Fruit fly (Drosophila melanogaster) whole organism, embryonic: ENCODE results near the gene CG46311.

Experiments
- Blimp-1 ChIP-seq: fragments of 200-800 bp; sonication (Bioruptor generic); optimal IDR thresholded peaks from 3 replicates; lab custom pipeline; 2018; ENCODE audit warnings: missing biosample characterization, missing genetic modification characterization, mild to moderate bottlenecking, moderate library complexity, missing genetic modification reagents
- C15 ChIP-seq: fragments of 200-800 bp; sonication (Bioruptor generic); IDR thresholded peaks from 3 replicates; pipeline ENCODE4 v1.3.6; 2022; ENCODE audit warnings: missing biosample characterization, missing genetic modification characterization
- CG11456 ChIP-seq: fragments of 200-800 bp; sonication (Bioruptor generic); IDR thresholded peaks from 3 replicates; pipeline ENCODE4 v1.3.6; 2022; ENCODE audit warnings: missing biosample characterization, missing genetic modification characterization
- CG12659 ChIP-seq: fragments of 200-800 bp; sonication (Bioruptor generic); optimal IDR thresholded peaks from 3 replicates; lab custom pipeline; 2017; ENCODE audit warnings: mild to moderate bottlenecking, missing biosample characterization, missing genetic modification reagents, missing genetic modification characterization
- CG13287 ChIP-seq: fragments of 200-800 bp; sonication (Bioruptor generic); IDR thresholded peaks from 2 replicates; pipeline ENCODE4 v1.3.6; 2022; ENCODE audit warnings: missing biosample characterization, missing genetic modification characterization; ENCODE audit not compliant: partially characterized antibody
- CG13775 ChIP-seq: fragments of 200-800 bp; sonication (Bioruptor generic); optimal IDR thresholded peaks from 3 replicates; lab custom pipeline; 2017; ENCODE audit warnings: missing biosample characterization, mild to moderate bottlenecking, missing genetic modification characterization
- CG14014 ChIP-seq: fragments of 200-800 bp; sonication (Bioruptor generic); IDR thresholded peaks from 2 replicates; pipeline ENCODE4 v1.3.6; 2022; ENCODE audit warnings: missing biosample characterization, missing genetic modification characterization
- CG14667 ChIP-seq: fragments of 200-800 bp; sonication (Bioruptor generic); IDR thresholded peaks from 2 replicates; pipeline ENCODE4 v1.3.6; 2022; ENCODE audit warnings: missing biosample characterization, missing genetic modification characterization
- CG18262 ChIP-seq: fragments of 200-800 bp; optimal IDR thresholded peaks from 3 replicates; lab custom pipeline; 2019; ENCODE audit warnings: missing biosample characterization, mild to moderate bottlenecking, missing genetic modification characterization, moderate library complexity
- CG2199 ChIP-seq: fragments of 200-800 bp; sonication (Bioruptor generic); IDR thresholded peaks from 3 replicates; pipeline ENCODE4 v1.3.6; 2022; ENCODE audit warnings: missing biosample characterization, missing genetic modification characterization
- CG30403 ChIP-seq: fragments of 200-800 bp; sonication (Bioruptor generic); optimal IDR thresholded peaks from 3 replicates; lab custom pipeline; 2016; ENCODE audit warnings: missing biosample characterization, missing genetic modification characterization
- CG30431 ChIP-seq: fragments of 200-800 bp; sonication (Bioruptor generic); optimal IDR thresholded peaks from 2 replicates; lab custom pipeline; 2017; ENCODE audit warnings: missing biosample characterization, missing genetic modification characterization
- CG3995 ChIP-seq: fragments of 200-800 bp; sonication (Bioruptor generic); optimal IDR thresholded peaks from 3 replicates; lab custom pipeline; 2016; ENCODE audit warnings: missing biosample characterization, missing genetic modification characterization
- CG6765 ChIP-seq: fragments of 200-800 bp; sonication (Bioruptor generic); optimal IDR thresholded peaks from 3 replicates; lab custom pipeline; 2017; ENCODE audit warnings: missing biosample characterization, mild to moderate bottlenecking, missing genetic modification characterization
- CG9797 ChIP-seq: fragments of 200-800 bp; sonication (Bioruptor generic); optimal IDR thresholded peaks from 3 replicates; lab custom pipeline; 2018; ENCODE audit warnings: missing biosample characterization, mild to moderate bottlenecking, missing genetic modification characterization
- Deaf1 ChIP-seq: fragments of 200-800 bp; optimal IDR thresholded peaks from 3 replicates; lab custom pipeline; 2019; ENCODE audit warnings: missing biosample characterization, mild to moderate bottlenecking, missing genetic modification characterization, moderate library complexity
- Doc2 ChIP-seq: fragments of 200-800 bp; sonication (Bioruptor generic); IDR thresholded peaks from 2 replicates; pipeline ENCODE4 v1.3.6; 2022; ENCODE audit warnings: missing biosample characterization, missing genetic modification characterization
- Dp ChIP-seq: fragments of 200-800 bp; sonication (Bioruptor generic); optimal IDR thresholded peaks from 2 replicates; lab custom pipeline; 2018; ENCODE audit warnings: missing biosample characterization, mild to moderate bottlenecking, missing genetic modification characterization, moderate library complexity
- Ets97D ChIP-seq: fragments of 200-800 bp; sonication (Bioruptor generic); optimal IDR thresholded peaks from 3 replicates; lab custom pipeline; 2016; ENCODE audit warnings: missing biosample characterization, missing genetic modification characterization
- Fer2 ChIP-seq: fragments of 200-800 bp; sonication (Bioruptor generic); optimal IDR thresholded peaks from 2 replicates; lab custom pipeline; 2018; ENCODE audit warnings: missing biosample characterization, mild to moderate bottlenecking, missing genetic modification characterization, moderate library complexity
- Gug ChIP-seq: fragments of 200-800 bp; sonication (Bioruptor generic); IDR thresholded peaks from 4 replicates; pipeline ENCODE4 v1.3.6; 2022; ENCODE audit warnings: missing biosample characterization, missing genetic modification characterization
- HLH3B ChIP-seq: fragments of 200-800 bp; sonication (Bioruptor generic); IDR thresholded peaks from 2 replicates; pipeline ENCODE4 v1.3.6; 2022; ENCODE audit warnings: missing biosample characterization, missing genetic modification characterization
- HLH4C ChIP-seq: fragments of 200-800 bp; sonication (Bioruptor generic); IDR thresholded peaks from 3 replicates; pipeline ENCODE4 v1.3.6; 2022; ENCODE audit warnings: missing biosample characterization, missing genetic modification characterization; ENCODE audit not compliant: partially characterized antibody
- Hmr ChIP-seq: fragments of 200-800 bp; sonication (Bioruptor generic); optimal IDR thresholded peaks from 3 replicates; lab custom pipeline; 2017; ENCODE audit warnings: mild to moderate bottlenecking, missing biosample characterization, missing genetic modification reagents, missing genetic modification characterization
- Hr78 ChIP-seq, 2 experiments: fragments of 200-800 bp in 1 of 2; fragments of >200 bp in 1 of 2; sonication (Bioruptor generic) in 1 of 2; optimal IDR thresholded peaks; 2 replicates each; lab custom pipeline; 2017 to 2019; ENCODE audit warnings: missing biosample characterization in 2 of 2, missing genetic modification characterization in 2 of 2, mild to moderate bottlenecking in 1 of 2, moderate library complexity in 1 of 2
- Myb ChIP-seq: fragments of 200-800 bp; sonication (Bioruptor generic); optimal IDR thresholded peaks from 2 replicates; lab custom pipeline; 2016; ENCODE audit warnings: missing biosample characterization, missing genetic modification characterization
- Pdp1 ChIP-seq, 2 experiments: fragments of 200-800 bp; sonication (Bioruptor generic); optimal IDR thresholded peaks; 3 replicates each; lab custom pipeline; 2016; ENCODE audit warnings: missing biosample characterization in 2 of 2, missing genetic modification characterization in 2 of 2, mild to moderate bottlenecking in 1 of 2, moderate library complexity in 1 of 2
- Rfx ChIP-seq: fragments of 200-800 bp; sonication (Bioruptor generic); IDR thresholded peaks from 2 replicates; pipeline ENCODE4 v1.3.6; 2022; ENCODE audit warnings: missing biosample characterization, missing genetic modification characterization
- Usf ChIP-seq: fragments of 200-800 bp; sonication (Bioruptor generic); optimal IDR thresholded peaks from 2 replicates; lab custom pipeline; 2017; ENCODE audit warnings: missing genotype, missing biosample characterization, missing genetic modification characterization
- Vsx1 ChIP-seq: fragments of 200-800 bp; sonication (Bioruptor generic); optimal IDR thresholded peaks from 2 replicates; lab custom pipeline; 2017; ENCODE audit warnings: missing biosample characterization, mild to moderate bottlenecking, missing genetic modification characterization, missing genetic modification reagents
- amos ChIP-seq: fragments of 200-800 bp; sonication (Bioruptor generic); IDR thresholded peaks from 2 replicates; pipeline ENCODE4 v1.3.6; 2022; ENCODE audit warnings: missing biosample characterization, missing genetic modification characterization; ENCODE audit not compliant: partially characterized antibody
- az2 ChIP-seq: fragments of 200-800 bp; sonication (Bioruptor generic); optimal IDR thresholded peaks from 3 replicates; lab custom pipeline; 2016; ENCODE audit warnings: missing biosample characterization, missing genetic modification characterization
- cg ChIP-seq: fragments of 200-800 bp; sonication (Bioruptor generic); optimal IDR thresholded peaks from 3 replicates; lab custom pipeline; 2019; ENCODE audit warnings: missing biosample characterization, mild to moderate bottlenecking, missing genetic modification characterization, moderate library complexity
- chinmo ChIP-seq: fragments of 200-800 bp; sonication (Bioruptor generic); IDR thresholded peaks from 4 replicates; pipeline ENCODE4 v1.3.6; 2022; ENCODE audit warnings: missing biosample characterization, missing genetic modification characterization; ENCODE audit not compliant: partially characterized antibody
- dmrt99B ChIP-seq: fragments of 200-800 bp; sonication (Bioruptor generic); optimal IDR thresholded peaks from 2 replicates; lab custom pipeline; 2018; ENCODE audit warnings: missing biosample characterization, mild to moderate bottlenecking, missing genetic modification characterization, moderate library complexity
- fd3F ChIP-seq: fragments of 200-800 bp; sonication (Bioruptor generic); optimal IDR thresholded peaks from 2 replicates; lab custom pipeline; 2018; ENCODE audit warnings: missing biosample characterization, mild to moderate bottlenecking, missing genetic modification characterization, moderate library complexity
- grau ChIP-seq: fragments of 200-800 bp; optimal IDR thresholded peaks from 3 replicates; lab custom pipeline; 2019; ENCODE audit warnings: missing biosample characterization, mild to moderate bottlenecking, missing genetic modification characterization, moderate library complexity
- h ChIP-seq: fragments of >200 bp; optimal IDR thresholded peaks from 2 replicates; lab custom pipeline; 2017
- ind ChIP-seq: fragments of 200-800 bp; sonication (Bioruptor generic); optimal IDR thresholded peaks from 3 replicates; lab custom pipeline; 2016; ENCODE audit warnings: missing biosample characterization, missing genetic modification characterization
- kay ChIP-seq: fragments of 200-800 bp; sonication (Bioruptor generic); optimal IDR thresholded peaks from 2 replicates; lab custom pipeline; 2016; ENCODE audit warnings: missing biosample characterization, missing genetic modification characterization
- lola ChIP-seq, 3 experiments: fragments of >200 bp in 2 of 3; fragments of 200-800 bp in 1 of 3; sonication (Bioruptor generic) in 1 of 3; optimal IDR thresholded peaks; 2 replicates each; lab custom pipeline; 2017 to 2019; ENCODE audit warnings: missing biosample characterization in 3 of 3, missing genetic modification characterization in 3 of 3, mild to moderate bottlenecking in 1 of 3, moderate library complexity in 1 of 3
- lov ChIP-seq, 2 experiments: fragments of 200-800 bp in 1 of 2; fragments of >200 bp in 1 of 2; sonication (Bioruptor generic) in 1 of 2; IDR thresholded peaks in 1 of 2; optimal IDR thresholded peaks in 1 of 2; 2 replicates in 1 of 2; 3 replicates in 1 of 2; pipeline versions ENCODE4 v1.3.6 to Lab custom; 2017 to 2022; ENCODE audit warnings: missing biosample characterization in 1 of 2, missing genetic modification characterization in 1 of 2
- maf-S ChIP-seq: fragments of 200-800 bp; sonication (Bioruptor generic); optimal IDR thresholded peaks from 2 replicates; lab custom pipeline; 2016; ENCODE audit warnings: missing biosample characterization, missing genetic modification characterization
- sr ChIP-seq: fragments of 200-800 bp; sonication (Bioruptor generic); IDR thresholded peaks from 3 replicates; pipeline ENCODE4 v1.3.6; 2022; ENCODE audit warnings: missing biosample characterization, missing genetic modification characterization
- tin ChIP-seq: fragments of 200-800 bp; sonication (Bioruptor generic); optimal IDR thresholded peaks from 3 replicates; lab custom pipeline; 2016; ENCODE audit warnings: missing biosample characterization, missing genetic modification characterization
- tup ChIP-seq: fragments of 200-800 bp; sonication (Bioruptor generic); optimal IDR thresholded peaks from 2 replicates; lab custom pipeline; 2016; ENCODE audit warnings: missing biosample characterization, mild to moderate bottlenecking, missing genetic modification characterization, moderate library complexity
- unc-4 ChIP-seq: fragments of 200-800 bp; sonication (Bioruptor generic); IDR thresholded peaks from 2 replicates; pipeline ENCODE4 v1.3.6; 2022; ENCODE audit warnings: missing biosample characterization, missing genetic modification characterization; ENCODE audit not compliant: partially characterized antibody
- usp ChIP-seq: fragments of >200 bp; optimal IDR thresholded peaks from 2 replicates; lab custom pipeline; 2017; ENCODE audit warnings: missing biosample characterization, missing genetic modification characterization
- vfl ChIP-seq: fragments of 200-800 bp; sonication (Bioruptor generic); optimal IDR thresholded peaks from 2 replicates; lab custom pipeline; 2016; ENCODE audit warnings: missing biosample characterization, missing genetic modification characterization
- wek ChIP-seq: fragments of 200-800 bp; sonication (Bioruptor generic); optimal IDR thresholded peaks from 3 replicates; lab custom pipeline; 2018; ENCODE audit warnings: missing biosample characterization, mild to moderate bottlenecking, missing genetic modification characterization, moderate library complexity

CG46311 gene

DNA sequence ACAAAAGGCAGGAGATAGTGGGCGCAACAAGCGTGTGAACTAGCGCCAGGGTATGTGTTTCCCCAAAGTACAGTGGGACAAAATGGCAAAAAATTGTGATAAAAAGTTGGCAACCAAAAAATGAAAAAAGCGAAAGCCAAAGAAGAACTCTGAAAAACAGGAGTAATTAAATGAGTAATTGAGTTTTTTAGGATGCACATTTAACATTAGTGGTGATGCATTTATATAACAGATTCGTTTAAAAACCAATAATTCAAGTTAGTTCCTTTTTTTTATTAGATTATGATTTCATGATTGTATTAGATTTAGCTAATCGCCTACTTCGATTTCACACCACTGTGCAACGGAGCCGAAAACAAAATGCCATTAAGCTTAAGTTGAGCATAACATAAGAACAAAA, 8.8 kb downstream of the CG46311 start (continued):
- TF ChIP-seq C15 (GFP tag; lab: Robert Waterston, UW) (no peak), tin (peak; percentile 42), tup (GFP tag; lab: Kevin White, UChicago) (no peak), Vsx1 (peak; percentile 45), CG13287 (no peak), CG14014 (GFP tag; lab: Robert Waterston, UW) (0 out of 2 replicates have a peak, but pooled peaks have one; percentile 27), unc-4 (no peak), Ets97D (GFP tag; lab: Kevin White, UChicago) (no peak), CG11456 (GFP tag; lab: Robert Waterston, UW) (no peak), Rfx (GFP tag; lab: Robert Waterston, UW) (peak; percentile 48), wek (no peak), CG13775 (GFP tag; lab: Kevin White, UChicago) (peak; percentile 20), usp (GFP tag; lab: Kevin White, UChicago) (no peak), CG18262 (peak; percentile 74), Pdp1 (GFP tag; optimal IDR thresholded peaks at IDR 0.05; lab: Kevin White, UChicago) (peak; percentile 56 to 62), Hr78 (GFP tag; optimal IDR thresholded peaks at IDR 0.05; lab: Kevin White, UChicago) (no peak), HLH4C (GFP tag; lab: Robert Waterston, UW) (no peak), maf-S (GFP tag; lab: Kevin White, UChicago) (peak; percentile 8), Usf (GFP tag; lab: Kevin White, UChicago) (no peak), Deaf1 (tag; lab: Kevin White, UChicago) (peak; percentile 1), sr (no peak), Doc2 (no peak), amos (no peak), CG30431 (GFP tag; lab: Kevin White, UChicago) (peak; percentile 25), CG9797 (GFP tag; lab: Kevin White, UChicago) (no peak), Gug (GFP tag; lab: Robert Waterston, UW) (no peak), Hmr (GFP tag; lab: Kevin White, UChicago) (peak; percentile 49), CG6765 (no peak), Blimp-1 (GFP tag; lab: Kevin White, UChicago) (peak; percentile 73), Fer2 (no peak), CG30403 (GFP tag; lab: Kevin White, UChicago) (peak; percentile 64), ind (peak; percentile 49), Myb (peak; percentile 28), h (no peak), grau (peak; percentile 71), lov (optimal IDR thresholded peaks at IDR 0.05; lab: Kevin White, UChicago) (no peak), lov (GFP tag; IDR thresholded peaks at IDR 0.05; lab: Robert Waterston, UW) (no peak), CG12659 (GFP tag; lab: Kevin White, UChicago) (peak; percentile 18), CG14667 (GFP tag; lab: Robert Waterston, UW) (peak; percentile 36; the same call in 1 of the 2 replicates), kay (GFP tag; lab: Kevin White, UChicago) (no peak), az2 (GFP tag; lab: Kevin White, UChicago) (peak; percentile 61), chinmo (no peak), CG2199 (GFP tag; lab: Robert Waterston, UW) (no peak), lola (GFP tag; optimal IDR thresholded peaks at IDR 0.05; lab: Kevin White, UChicago) (peak in 1 of 3 experiments; percentile 70), CG3995 (no peak), HLH3B (GFP tag; lab: Robert Waterston, UW) (0 out of 2 replicates have a peak, but pooled peaks have one; percentile 27), fd3F (peak; percentile 11), dmrt99B (tag; lab: Kevin White, UChicago) (peak; percentile 76), vfl (GFP tag; lab: Kevin White, UChicago) (no peak), cg (GFP tag; lab: Kevin White, UChicago) (no peak), Dp (GFP tag; lab: Kevin White, UChicago) (no peak)
